Worm (Caenorhabditis elegans) whole organism, early embryonic: ENCODE measurements around the gene sru-19.

ENCODE experiments used
- flt-1 ChIP-seq: fragments of 200-800 bp; sonication (Bioruptor generic); IDR thresholded peaks from 2 replicates; pipeline ENCODE4 v1.3.6; 2022; ENCODE audit warnings: missing genetic modification characterization, missing compliant biosample characterization
- hmbx-1 ChIP-seq: sonication (generic microtip); optimal IDR thresholded peaks from 2 replicates; lab custom pipeline; 2016; ENCODE audit warnings: mild to moderate bottlenecking, missing genetic modification characterization, missing compliant biosample characterization
- hnd-1 ChIP-seq: sonication (generic microtip); optimal IDR thresholded peaks from 2 replicates; lab custom pipeline; 2016; ENCODE audit warnings: missing genetic modification characterization, missing compliant biosample characterization

DNA sequence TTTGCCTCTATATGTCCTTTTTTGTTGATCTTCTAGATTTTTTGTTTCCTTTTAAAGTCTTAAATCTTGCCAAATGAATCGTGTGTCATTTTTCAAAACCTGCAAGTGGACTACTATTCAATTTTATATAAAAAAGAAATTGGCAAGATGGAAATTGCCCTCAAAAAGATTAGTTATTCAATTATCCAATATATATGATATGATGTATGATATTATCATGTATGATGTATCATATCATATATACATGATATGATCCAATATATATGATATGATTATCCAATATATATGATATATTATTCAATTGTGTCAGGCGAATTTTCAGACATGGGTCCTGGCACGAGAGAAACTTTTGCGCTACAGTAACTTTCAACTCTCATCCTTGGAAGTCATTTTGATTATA is 3.1 kb upstream of the sru-19 start, which contains the start of gene sru-20:
- TF ChIP-seq hnd-1 (tag; lab: Kevin White, UChicago): no peak
- no peak for TF ChIP-seq hmbx-1
- no peak for TF ChIP-seq flt-1 (GFP tag; lab: Robert Waterston, UW)
